Worm (Caenorhabditis elegans) whole organism, L2 larva: ENCODE results near the gene mtss-1.
A peak's percentile ranks its signal among the peaks of the same experiment; 100 is the strongest.

Experiments
- C34F6.9 ChIP-seq: fragments of 150-350 bp; optimal IDR thresholded peaks from 2 replicates; lab custom pipeline; 2014; ENCODE audit warnings: missing biosample characterization, missing genetic modification characterization
- F13H6.1 ChIP-seq: sonication (generic microtip); optimal IDR thresholded peaks from 2 replicates; lab custom pipeline; 2016; ENCODE audit warnings: missing genetic modification characterization, missing compliant biosample characterization
- Y55F3AM.14 ChIP-seq: fragments of 200-800 bp; sonication (Bioruptor generic); optimal IDR thresholded peaks from 2 replicates; lab custom pipeline; 2018; ENCODE audit warnings: mild to moderate bottlenecking, missing genetic modification characterization, missing compliant biosample characterization
- ZK546.5 ChIP-seq: sonication (generic microtip); optimal IDR thresholded peaks from 2 replicates; lab custom pipeline; 2017; ENCODE audit warnings: missing biosample characterization, missing genetic modification characterization
- alr-1 ChIP-seq: fragments of 150-350 bp; optimal IDR thresholded peaks from 2 replicates; lab custom pipeline; 2014; ENCODE audit warnings: missing biosample characterization, missing genetic modification characterization
- aly-2 ChIP-seq: fragments of 150-350 bp; optimal IDR thresholded peaks from 2 replicates; lab custom pipeline; 2014; ENCODE audit warnings: missing biosample characterization, missing genetic modification characterization
- ama-1 ChIP-seq: fragments of 150-350 bp; optimal IDR thresholded peaks from 2 replicates; lab custom pipeline; 2018; ENCODE audit warnings: inconsistent platforms
- blmp-1 ChIP-seq: sonication (generic microtip); optimal IDR thresholded peaks from 2 replicates; lab custom pipeline; 2017; ENCODE audit warnings: missing genetic modification characterization, mild to moderate bottlenecking, missing compliant biosample characterization, antibody characterized with exemption, moderate library complexity; ENCODE audit not compliant: insufficient read depth
- ceh-16 ChIP-seq: fragments of 150-350 bp; optimal IDR thresholded peaks from 2 replicates; lab custom pipeline; 2014; ENCODE audit warnings: missing biosample characterization, missing genetic modification characterization
- ceh-82 ChIP-seq: fragments of 150-350 bp; optimal IDR thresholded peaks from 2 replicates; lab custom pipeline; 2014; ENCODE audit warnings: missing biosample characterization, missing genetic modification characterization
- crh-2 ChIP-seq: sonication (generic microtip); optimal IDR thresholded peaks from 2 replicates; lab custom pipeline; 2017; ENCODE audit warnings: missing biosample characterization, missing genetic modification characterization
- dmd-4 ChIP-seq: sonication (generic microtip); optimal IDR thresholded peaks from 2 replicates; lab custom pipeline; 2017; ENCODE audit warnings: missing biosample characterization, missing genetic modification characterization
- egl-27 ChIP-seq: sonication (generic microtip); optimal IDR thresholded peaks from 3 replicates; lab custom pipeline; 2017; ENCODE audit warnings: missing biosample characterization, missing genetic modification reagents, missing genetic modification characterization
- elt-1 ChIP-seq: fragments of 150-350 bp; optimal IDR thresholded peaks from 2 replicates; lab custom pipeline; 2014; ENCODE audit warnings: missing biosample characterization, missing genetic modification characterization
- elt-3 ChIP-seq: sonication (generic microtip); optimal IDR thresholded peaks from 2 replicates; lab custom pipeline; 2017; ENCODE audit warnings: missing biosample characterization, missing genetic modification characterization
- fos-1 ChIP-seq: fragments of 150-350 bp; optimal IDR thresholded peaks from 2 replicates; lab custom pipeline; 2014; ENCODE audit warnings: missing biosample characterization, missing genetic modification characterization
- gmeb-1 ChIP-seq: fragments of 150-350 bp; optimal IDR thresholded peaks from 2 replicates; lab custom pipeline; 2014; ENCODE audit warnings: missing biosample characterization, missing genetic modification characterization
- lin-11 ChIP-seq: fragments of 150-350 bp; sonication (generic microtip); optimal IDR thresholded peaks from 2 replicates; lab custom pipeline; 2014; ENCODE audit warnings: missing biosample characterization, missing genetic modification characterization, inconsistent platforms, mixed read lengths
- lin-13 ChIP-seq: fragments of 150-350 bp; optimal IDR thresholded peaks from 2 replicates; lab custom pipeline; 2014; ENCODE audit warnings: missing biosample characterization, missing genetic modification reagents, missing genetic modification characterization
- lin-39 ChIP-seq: fragments of 150-350 bp; optimal IDR thresholded peaks from 2 replicates; lab custom pipeline; 2014; ENCODE audit warnings: missing biosample characterization, missing genetic modification reagents, missing genetic modification characterization
- lsy-2 ChIP-seq, 2 experiments: fragments of 150-350 bp in 1 of 2; sonication (generic microtip) in 1 of 2; optimal IDR thresholded peaks; 2 replicates each; lab custom pipeline; 2014 to 2017; ENCODE audit warnings: missing biosample characterization in 2 of 2, missing genetic modification characterization in 2 of 2
- mab-5 ChIP-seq: fragments of 150-350 bp; optimal IDR thresholded peaks from 2 replicates; lab custom pipeline; 2014; ENCODE audit warnings: missing biosample characterization, missing genetic modification characterization
- mdl-1 ChIP-seq, 2 experiments: fragments of 150-350 bp in 1 of 2; sonication (generic microtip) in 1 of 2; optimal IDR thresholded peaks; 2 replicates each; lab custom pipeline; 2017; ENCODE audit warnings: missing biosample characterization in 2 of 2, missing genetic modification characterization in 2 of 2
- nhr-10 ChIP-seq: sonication (generic microtip); optimal IDR thresholded peaks from 2 replicates; lab custom pipeline; 2017; ENCODE audit warnings: missing biosample characterization, missing genetic modification characterization
- nhr-11 ChIP-seq: fragments of 150-350 bp; optimal IDR thresholded peaks from 2 replicates; lab custom pipeline; 2014; ENCODE audit warnings: missing biosample characterization, missing genetic modification characterization
- nhr-12 ChIP-seq: fragments of 150-350 bp; optimal IDR thresholded peaks from 2 replicates; lab custom pipeline; 2014; ENCODE audit warnings: missing biosample characterization, missing genetic modification characterization
- nhr-129 ChIP-seq: fragments of 150-350 bp; optimal IDR thresholded peaks from 2 replicates; lab custom pipeline; 2014; ENCODE audit warnings: missing biosample characterization, missing genetic modification characterization
- nhr-21 ChIP-seq: fragments of 150-350 bp; optimal IDR thresholded peaks from 2 replicates; lab custom pipeline; 2014; ENCODE audit warnings: missing biosample characterization, missing genetic modification characterization
- nhr-237 ChIP-seq: fragments of 150-350 bp; optimal IDR thresholded peaks from 2 replicates; lab custom pipeline; 2014; ENCODE audit warnings: missing biosample characterization, missing genetic modification characterization
- nhr-25 ChIP-seq: fragments of 150-350 bp; sonication (generic microtip); optimal IDR thresholded peaks from 3 replicates; lab custom pipeline; 2014; ENCODE audit warnings: missing biosample characterization, missing genetic modification characterization
- nhr-6 ChIP-seq: fragments of 150-350 bp; optimal IDR thresholded peaks from 2 replicates; lab custom pipeline; 2014; ENCODE audit warnings: missing biosample characterization, missing genetic modification characterization
- nhr-77 ChIP-seq: fragments of 150-350 bp; optimal IDR thresholded peaks from 2 replicates; lab custom pipeline; 2014; ENCODE audit warnings: missing biosample characterization, missing genetic modification characterization
- sem-4 ChIP-seq: fragments of 150-350 bp; optimal IDR thresholded peaks from 2 replicates; lab custom pipeline; 2014; ENCODE audit warnings: missing biosample characterization, missing genetic modification reagents, missing genetic modification characterization
- sma-3 ChIP-seq: sonication (generic microtip); optimal IDR thresholded peaks from 2 replicates; lab custom pipeline; 2016; ENCODE audit warnings: missing genetic modification reagents, missing genetic modification characterization, missing compliant biosample characterization
- sma-9 ChIP-seq, 2 experiments: fragments of 150-350 bp in 1 of 2; sonication (generic microtip) in 1 of 2; optimal IDR thresholded peaks; 2 replicates each; lab custom pipeline; 2014 to 2016; ENCODE audit warnings: missing genetic modification characterization in 2 of 2, mild to moderate bottlenecking in 1 of 2, missing biosample characterization in 1 of 2, missing compliant biosample characterization in 1 of 2, missing genetic modification reagents in 1 of 2, moderate library complexity in 1 of 2
- snpc-4 ChIP-seq: fragments of 150-350 bp; optimal IDR thresholded peaks from 2 replicates; lab custom pipeline; 2014; ENCODE audit warnings: missing biosample characterization, missing genetic modification characterization
- unc-39 ChIP-seq: fragments of 150-350 bp; optimal IDR thresholded peaks from 2 replicates; lab custom pipeline; 2014; ENCODE audit warnings: missing biosample characterization, missing genetic modification characterization
- unc-55 ChIP-seq: fragments of 150-350 bp; sonication (generic microtip); optimal IDR thresholded peaks from 3 replicates; lab custom pipeline; 2014; ENCODE audit warnings: missing biosample characterization, missing genetic modification reagents, missing genetic modification characterization
- unc-62 ChIP-seq: fragments of 150-350 bp; optimal IDR thresholded peaks from 2 replicates; lab custom pipeline; 2014; ENCODE audit warnings: missing biosample characterization, missing genetic modification reagents, missing genetic modification characterization
- zag-1 ChIP-seq: fragments of 150-350 bp; optimal IDR thresholded peaks from 2 replicates; lab custom pipeline; 2014; ENCODE audit warnings: missing biosample characterization, missing genetic modification characterization
- ztf-11 ChIP-seq: sonication (generic microtip); optimal IDR thresholded peaks from 2 replicates; lab custom pipeline; 2017; ENCODE audit warnings: missing biosample characterization, missing genetic modification characterization
- ztf-4 ChIP-seq: fragments of 150-350 bp; optimal IDR thresholded peaks from 2 replicates; lab custom pipeline; 2014; ENCODE audit warnings: missing biosample characterization, missing genetic modification characterization

mtss-1 gene

ce11 chrIII:8799964-8800795, 32.1 kb downstream of the mtss-1 start, which contains the start of gene F54F2.6:
F54F2.6 (minus strand) TSS chrIII:8800701.
- peak; percentile 54 for TF ChIP-seq ztf-11
- no peak for TF ChIP-seq nhr-77 (tag; lab: Kevin White, UChicago)
- TF ChIP-seq nhr-129 (tag; lab: Kevin White, UChicago), result peak; percentile 95
- TF ChIP-seq zag-1 (tag; lab: Kevin White, UChicago), result peak; percentile 92
- TF ChIP-seq mdl-1 (tag; optimal IDR thresholded peaks at IDR 0.05; lab: Kevin White, UChicago), result peak; percentile 85 to 98
- peak; percentile 93 for TF ChIP-seq egl-27
- peak; percentile 90 for TF ChIP-seq alr-1 (tag; lab: Kevin White, UChicago)
- TF ChIP-seq gmeb-1 (tag; lab: Kevin White, UChicago), result peak; percentile 64
- peak; percentile 31 for TF ChIP-seq sma-3 (GFP tag; lab: Kevin White, UChicago)
- TF ChIP-seq snpc-4 (tag; lab: Kevin White, UChicago), result peak; percentile 63
- TF ChIP-seq crh-2 (tag; lab: Kevin White, UChicago), result peak; percentile 87
- TF ChIP-seq ZK546.5 (tag; lab: Kevin White, UChicago), result peak; percentile 1
- TF ChIP-seq fos-1 (tag; lab: Kevin White, UChicago), result peak; percentile 54
- peak; percentile 65 for TF ChIP-seq lin-11 (tag; lab: Kevin White, UChicago)
- no peak for TF ChIP-seq elt-3
- TF ChIP-seq nhr-10 (tag; lab: Kevin White, UChicago), result no peak
- peak; percentile 85 for TF ChIP-seq unc-55 (GFP tag; lab: Kevin White, UChicago)
- no peak for TF ChIP-seq elt-1 (tag; lab: Kevin White, UChicago)
- peak; percentile 96 for TF ChIP-seq nhr-6 (tag; lab: Kevin White, UChicago)
- TF ChIP-seq nhr-11, result no peak
- peak; percentile 95 for TF ChIP-seq Y55F3AM.14 (GFP tag; lab: Kevin White, UChicago)
- TF ChIP-seq mab-5, result peak; percentile 94
- TF ChIP-seq dmd-4 (tag; lab: Kevin White, UChicago), result no peak
- peak; percentile 85 for TF ChIP-seq unc-62
- TF ChIP-seq blmp-1 (tag; lab: Kevin White, UChicago), result peak; percentile 83
- TF ChIP-seq aly-2 (tag; lab: Kevin White, UChicago), result no peak
- no peak for TF ChIP-seq ceh-16
- TF ChIP-seq sem-4 (tag; lab: Kevin White, UChicago), result peak; percentile 95
- TF ChIP-seq nhr-25 (tag; lab: Kevin White, UChicago), result peak; percentile 81
- TF ChIP-seq nhr-237 (tag; lab: Kevin White, UChicago), result peak; percentile 26
- peak; percentile 82 for TF ChIP-seq lin-39 (tag; lab: Kevin White, UChicago)
- peak; percentile 82 for TF ChIP-seq lin-13
- peak; percentile 96 for TF ChIP-seq C34F6.9 (tag; lab: Kevin White, UChicago)
- TF ChIP-seq unc-39 (tag; lab: Kevin White, UChicago), result no peak
- TF ChIP-seq ztf-4 (tag; lab: Kevin White, UChicago), result peak; percentile 89
- TF ChIP-seq F13H6.1, result peak; percentile 99
- no peak for TF ChIP-seq ceh-82 (tag; lab: Kevin White, UChicago)
- TF ChIP-seq lsy-2 (tag; optimal IDR thresholded peaks at IDR 0.05; lab: Kevin White, UChicago), result peak; percentile 59 to 92
- TF ChIP-seq nhr-12 (tag; lab: Kevin White, UChicago), result no peak
- peak; percentile 90 for TF ChIP-seq nhr-21 (tag; lab: Kevin White, UChicago)
- peak; percentile 96 for TF ChIP-seq sma-9 (GFP tag; optimal IDR thresholded peaks at IDR 0.05; lab: Kevin White, UChicago)
- TF ChIP-seq sma-9 (tag; optimal IDR thresholded peaks at IDR 0.05; lab: Kevin White, UChicago), result no peak

- TF ChIP-seq lin-39 (tag; lab: Kevin White, UChicago) (no peak), dmd-4 (tag; lab: Kevin White, UChicago) (no peak), nhr-25 (tag; lab: Kevin White, UChicago) (peak; percentile 29), snpc-4 (tag; lab: Kevin White, UChicago) (no peak), ama-1 (no peak), elt-3 (no peak), sma-3 (GFP tag; lab: Kevin White, UChicago) (peak; percentile 10), elt-1 (tag; lab: Kevin White, UChicago) (no peak)
- TF ChIP-seq, all 48 proteins: peak for 2
Measured at ce11 chrIII:8800796-8801083, 32.6 kb downstream of the mtss-1 start.
